Worm (Caenorhabditis elegans) whole organism, L1 larva: ENCODE results near the gene bus-4.

ENCODE experiments used
- dpl-1 ChIP-seq, 3 experiments: fragments of 150-350 bp in 2 of 3; sonication (generic microtip) in 1 of 3; optimal IDR thresholded peaks; 2 replicates each; lab custom pipeline; 2014 to 2017; ENCODE audit warnings: missing biosample characterization in 3 of 3, missing genetic modification characterization in 3 of 3, missing genetic modification reagents in 3 of 3
- elt-2 ChIP-seq: sonication (generic microtip); optimal IDR thresholded peaks from 2 replicates; lab custom pipeline; 2016; ENCODE audit warnings: missing genetic modification characterization, mild to moderate bottlenecking, inconsistent platforms, missing compliant biosample characterization, missing genetic modification reagents
- fkh-10 ChIP-seq: sonication (generic microtip); optimal IDR thresholded peaks from 2 replicates; lab custom pipeline; 2017; ENCODE audit warnings: missing biosample characterization, missing genetic modification reagents, missing genetic modification characterization
- lin-35 ChIP-seq, 2 experiments: fragments of 150-350 bp; optimal IDR thresholded peaks; 2 replicates each; lab custom pipeline; 2014; ENCODE audit warnings: missing biosample characterization in 2 of 2, missing genetic modification characterization in 2 of 2, missing genetic modification reagents in 2 of 2
- lsy-2 ChIP-seq, 2 experiments: fragments of 150-350 bp; optimal IDR thresholded peaks; 2 replicates each; lab custom pipeline; 2014; ENCODE audit warnings: missing biosample characterization in 2 of 2, missing genetic modification characterization in 2 of 2
- nhr-84 ChIP-seq: sonication (generic microtip); optimal IDR thresholded peaks from 2 replicates; lab custom pipeline; 2017; ENCODE audit warnings: missing biosample characterization, missing genetic modification characterization
- pax-3 ChIP-seq: fragments of 200-800 bp; sonication (Bioruptor generic); optimal IDR thresholded peaks from 2 replicates; lab custom pipeline; 2018; ENCODE audit warnings: mild to moderate bottlenecking, missing genetic modification characterization, moderate library complexity, missing compliant biosample characterization
- sptf-1 ChIP-seq: fragments of 150-350 bp; optimal IDR thresholded peaks from 2 replicates; lab custom pipeline; 2014; ENCODE audit warnings: missing biosample characterization, missing genetic modification characterization
- tbx-2 ChIP-seq: sonication (generic microtip); optimal IDR thresholded peaks from 2 replicates; lab custom pipeline; 2016; ENCODE audit warnings: missing genetic modification characterization, missing compliant biosample characterization
- unc-62 ChIP-seq: fragments of 150-350 bp; optimal IDR thresholded peaks from 2 replicates; lab custom pipeline; 2014; ENCODE audit warnings: missing biosample characterization, missing genetic modification reagents, missing genetic modification characterization

DNA sequence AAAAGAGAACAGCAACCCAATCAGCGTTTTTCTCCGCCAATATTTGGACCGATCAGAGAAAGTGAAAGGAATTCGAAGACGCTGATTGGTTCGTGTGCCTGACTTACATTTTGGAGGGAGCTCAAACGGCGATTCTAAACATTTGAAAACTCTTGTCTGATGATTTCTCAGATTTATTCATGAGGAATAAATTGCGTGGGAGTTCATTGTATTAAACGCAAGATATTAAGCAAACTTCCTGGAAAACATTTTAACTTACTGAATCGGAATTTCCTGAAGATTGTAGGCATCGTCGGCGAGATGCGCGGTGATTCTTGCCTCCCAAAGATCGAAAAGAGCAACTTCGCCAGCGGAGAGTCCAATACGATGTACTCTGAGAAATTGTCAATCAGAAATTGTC lies 36.5 kb downstream of the bus-4 start, which contains the start of gene K08F11.1:
- TF ChIP-seq elt-2 (tag; lab: Kevin White, UChicago) (no peak), unc-62 (no peak), dpl-1 (GFP tag; optimal IDR thresholded peaks at IDR 0.05; lab: Kevin White, UChicago) (no peak), lin-35 (GFP tag; optimal IDR thresholded peaks at IDR 0.05; lab: Kevin White, UChicago) (no peak), fkh-10 (GFP tag; lab: Kevin White, UChicago) (no peak), sptf-1 (no peak), lsy-2 (tag; optimal IDR thresholded peaks at IDR 0.05; lab: Kevin White, UChicago) (no peak), tbx-2 (tag; lab: Kevin White, UChicago) (no peak), nhr-84 (tag; lab: Kevin White, UChicago) (no peak), pax-3 (tag; lab: Kevin White, UChicago) (no peak)
